Fruit fly (Drosophila melanogaster): ENCODE measurements around the gene CG42481.

Gene CG42481

DNA sequence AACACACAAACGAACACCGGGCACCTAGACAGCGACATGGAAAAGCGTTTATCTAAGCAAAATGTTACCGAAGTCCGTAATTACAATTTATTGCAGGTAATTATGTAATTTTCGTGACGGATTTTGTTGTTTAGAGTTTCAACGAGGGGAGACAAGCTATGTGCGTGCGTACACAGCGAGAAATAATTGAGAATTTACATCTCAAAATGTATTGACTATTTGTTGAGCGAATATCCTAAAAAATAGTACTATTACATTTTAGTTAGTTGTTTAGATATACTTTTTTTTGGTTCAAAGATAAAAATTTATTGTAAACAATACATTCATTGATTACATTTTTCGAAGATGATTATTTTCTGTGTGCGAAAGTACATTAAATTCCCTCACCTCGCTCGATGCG lies 36.6 kb downstream of the CG42481 start (continued):
- peak; percentile 35 for TF ChIP-seq Blimp-1 (GFP tag; optimal IDR thresholded peaks at IDR 0.05)
- no peak for TF ChIP-seq Rx (GFP tag; IDR thresholded peaks at IDR 0.05)
- peak; percentile 18 for TF ChIP-seq ind (GFP tag; optimal IDR thresholded peaks at IDR 0.05)
- TF ChIP-seq Lhr (GFP tag; optimal IDR thresholded peaks at IDR 0.05), result no peak
- TF ChIP-seq sob (GFP tag; IDR thresholded peaks at IDR 0.05), result 0 out of 2 replicates have a peak, but pooled peaks have one; percentile 21
- no peak for TF ChIP-seq cas (GFP tag; IDR thresholded peaks at IDR 0.05)
- 0 out of 2 replicates have a peak, but pooled peaks have one; percentile 28 for TF ChIP-seq CG4404 (GFP tag; IDR thresholded peaks at IDR 0.05)
- TF ChIP-seq MBD-R2 (GFP tag; IDR thresholded peaks at IDR 0.05), result no peak
- TF ChIP-seq CG12155 (GFP tag; optimal IDR thresholded peaks at IDR 0.05), result no peak
- TF ChIP-seq CG15269 (tag; optimal IDR thresholded peaks at IDR 0.05), result peak; percentile 11
- no peak for TF ChIP-seq CG11247 (GFP tag; IDR thresholded peaks at IDR 0.05)
- TF ChIP-seq tgo (GFP tag; IDR thresholded peaks at IDR 0.05), result 0 out of 3 replicates have a peak, but pooled peaks have one; percentile 19
- TF ChIP-seq CG4730 (GFP tag; IDR thresholded peaks at IDR 0.05), result no peak
- peak; percentile 61 for TF ChIP-seq row (GFP tag; IDR thresholded peaks at IDR 0.05)
- TF ChIP-seq caup (GFP tag; optimal IDR thresholded peaks at IDR 0.05; ENCODE audit: severe bottlenecking), result no peak
- TF ChIP-seq CG17361 (GFP tag; IDR thresholded peaks at IDR 0.05), result peak; percentile 60; the same call in 2 of the 3 replicates
- TF ChIP-seq sens (GFP tag), result peak; percentile 79
- TF ChIP-seq bcd (GFP tag; optimal IDR thresholded peaks at IDR 0.05), result peak; percentile 4
- peak; percentile 11 for TF ChIP-seq ewg (GFP tag; optimal IDR thresholded peaks at IDR 0.05)
- no peak for TF ChIP-seq C15 (GFP tag; IDR thresholded peaks at IDR 0.05)
- peak; percentile 63 for TF ChIP-seq gem (tag; optimal IDR thresholded peaks at IDR 0.05)
- TF ChIP-seq CG10462 (GFP tag; optimal IDR thresholded peaks at IDR 0.05), result no peak
- TF ChIP-seq sima (GFP tag; optimal IDR thresholded peaks at IDR 0.05), result no peak
- TF ChIP-seq CG14710 (tag; optimal IDR thresholded peaks at IDR 0.05), result peak; percentile 20
- TF ChIP-seq CG1603 (tag; optimal IDR thresholded peaks at IDR 0.05), result peak; percentile 45
- TF ChIP-seq zen (tag; optimal IDR thresholded peaks at IDR 0.05), result peak; percentile 66
- TF ChIP-seq lilli (GFP tag; optimal IDR thresholded peaks at IDR 0.05), result peak; percentile 13
- peak; percentile 52 for TF ChIP-seq CG2678 (tag; optimal IDR thresholded peaks at IDR 0.05)
- TF ChIP-seq tin (GFP tag; optimal IDR thresholded peaks at IDR 0.05), result peak; percentile 17
- TF ChIP-seq Ets65A (GFP tag), result peak; percentile 86
- no peak for TF ChIP-seq al (GFP tag; IDR thresholded peaks at IDR 0.05)
- TF ChIP-seq shn (GFP tag; optimal IDR thresholded peaks at IDR 0.05), result no peak
- TF ChIP-seq PHDP (tag; optimal IDR thresholded peaks at IDR 0.05), result peak; percentile 33
- TF ChIP-seq pan (optimal IDR thresholded peaks at IDR 0.05), result no peak
- TF ChIP-seq pan (GFP tag; optimal IDR thresholded peaks at IDR 0.05 in 1 of 2, IDR thresholded peaks at IDR 0.05 in 1 of 2), result peak in 1 of 2 experiments; percentile 41
- TF ChIP-seq Opbp (GFP tag; IDR thresholded peaks at IDR 0.05; ENCODE audit: partially characterized antibody), result no peak
- peak; percentile 33; the same call in 1 of the 2 replicates for TF ChIP-seq CG17328 (GFP tag; IDR thresholded peaks at IDR 0.05)
- TF ChIP-seq CG17829 (tag; optimal IDR thresholded peaks at IDR 0.05), result peak; percentile 5
- no peak for TF ChIP-seq emc (GFP tag; optimal IDR thresholded peaks at IDR 0.05)
- peak; percentile 36 for TF ChIP-seq bab2 (GFP tag; optimal IDR thresholded peaks at IDR 0.05)
- TF ChIP-seq Ssrp (tag; optimal IDR thresholded peaks at IDR 0.05), result peak; percentile 24
- peak; percentile 45 for TF ChIP-seq CG7839 (tag; optimal IDR thresholded peaks at IDR 0.05)
- TF ChIP-seq Xbp1 (GFP tag; optimal IDR thresholded peaks at IDR 0.05), result peak; percentile 24
- no peak for TF ChIP-seq CG6813 (GFP tag; optimal IDR thresholded peaks at IDR 0.05)
- TF ChIP-seq HLH3B (GFP tag; IDR thresholded peaks at IDR 0.05), result 0 out of 2 replicates have a peak, but pooled peaks have one; percentile 14
- no peak for TF ChIP-seq Dp (GFP tag; optimal IDR thresholded peaks at IDR 0.05)
- TF ChIP-seq Xrp1 (GFP tag; IDR thresholded peaks at IDR 0.05), result peak; percentile 60
- 0 out of 3 replicates have a peak, but pooled peaks have one; percentile 23 for TF ChIP-seq knrl (GFP tag; IDR thresholded peaks at IDR 0.05; ENCODE audit: partially characterized antibody)
- peak; percentile 13 for TF ChIP-seq lab (GFP tag; optimal IDR thresholded peaks at IDR 0.05)
- TF ChIP-seq esg (GFP tag; conservative IDR thresholded peaks at IDR 0.05), result peak; percentile 48
- TF ChIP-seq dmrt99B (tag; optimal IDR thresholded peaks at IDR 0.05), result peak; percentile 53
